Fruit fly (Drosophila melanogaster) whole organism, embryonic: ENCODE results near the gene Hsp110.

Experiments
- Ada2b ChIP-seq: fragments of 200-800 bp; sonication (Bioruptor generic); IDR thresholded peaks from 2 replicates; pipeline ENCODE4 v1.3.6; 2022; ENCODE audit warnings: missing biosample characterization, missing genetic modification characterization
- Atf-2 ChIP-seq: fragments of 200-800 bp; sonication (Bioruptor generic); optimal IDR thresholded peaks from 2 replicates; lab custom pipeline; 2016; ENCODE audit warnings: missing biosample characterization, missing genetic modification characterization
- Blimp-1 ChIP-seq: fragments of 200-800 bp; sonication (Bioruptor generic); optimal IDR thresholded peaks from 3 replicates; lab custom pipeline; 2018; ENCODE audit warnings: missing biosample characterization, missing genetic modification characterization, mild to moderate bottlenecking, moderate library complexity, missing genetic modification reagents
- CG12236 ChIP-seq: fragments of 200-800 bp; sonication (Bioruptor generic); optimal IDR thresholded peaks from 2 replicates; lab custom pipeline; 2016; ENCODE audit warnings: missing biosample characterization, missing genetic modification characterization
- CG12391 ChIP-seq: fragments of 200-800 bp; sonication (Bioruptor generic); optimal IDR thresholded peaks from 3 replicates; lab custom pipeline; 2018; ENCODE audit warnings: missing biosample characterization, mild to moderate bottlenecking, missing genetic modification characterization, moderate library complexity
- CG14014 ChIP-seq: fragments of 200-800 bp; sonication (Bioruptor generic); IDR thresholded peaks from 2 replicates; pipeline ENCODE4 v1.3.6; 2022; ENCODE audit warnings: missing biosample characterization, missing genetic modification characterization
- CG14710 ChIP-seq: fragments of 200-800 bp; sonication (Bioruptor generic); optimal IDR thresholded peaks from 3 replicates; lab custom pipeline; 2019; ENCODE audit warnings: missing biosample characterization, mild to moderate bottlenecking, missing genetic modification characterization, moderate library complexity
- CG17568 ChIP-seq: fragments of 200-800 bp; sonication (Bioruptor generic); optimal IDR thresholded peaks from 2 replicates; lab custom pipeline; 2018; ENCODE audit warnings: missing biosample characterization, mild to moderate bottlenecking, missing genetic modification characterization, moderate library complexity
- CG17612 ChIP-seq: fragments of 200-800 bp; sonication (Bioruptor generic); IDR thresholded peaks from 2 replicates; pipeline ENCODE4 v1.3.6; 2022; ENCODE audit warnings: missing biosample characterization, missing genetic modification characterization
- CG18262 ChIP-seq: fragments of 200-800 bp; optimal IDR thresholded peaks from 3 replicates; lab custom pipeline; 2019; ENCODE audit warnings: missing biosample characterization, mild to moderate bottlenecking, missing genetic modification characterization, moderate library complexity
- CG18599 ChIP-seq: fragments of 200-800 bp; sonication (Bioruptor generic); optimal IDR thresholded peaks from 3 replicates; lab custom pipeline; 2017; ENCODE audit warnings: missing biosample characterization, missing genetic modification characterization, mild to moderate bottlenecking, moderate library complexity, missing genetic modification reagents
- CG2129 ChIP-seq: fragments of 200-800 bp; sonication (Bioruptor generic); IDR thresholded peaks from 2 replicates; pipeline ENCODE4 v1.3.6; 2022; ENCODE audit warnings: missing biosample characterization, missing genetic modification characterization; ENCODE audit not compliant: partially characterized antibody
- CG2712 ChIP-seq: fragments of 200-800 bp; optimal IDR thresholded peaks from 3 replicates; lab custom pipeline; 2019; ENCODE audit warnings: missing biosample characterization, mild to moderate bottlenecking, missing genetic modification characterization, moderate library complexity
- CG32767 ChIP-seq: fragments of 200-800 bp; sonication (Bioruptor generic); IDR thresholded peaks from 2 replicates; pipeline ENCODE4 v1.3.6; 2022; ENCODE audit warnings: missing biosample characterization, missing genetic modification characterization
- CG32772 ChIP-seq: fragments of 200-800 bp; sonication (Bioruptor generic); IDR thresholded peaks from 2 replicates; pipeline ENCODE4 v1.3.6; 2022; ENCODE audit warnings: missing biosample characterization, missing genetic modification characterization
- CG33213 ChIP-seq: fragments of 200-800 bp; sonication (Bioruptor generic); optimal IDR thresholded peaks from 3 replicates; lab custom pipeline; 2016; ENCODE audit warnings: missing biosample characterization, missing genetic modification characterization
- CG3407 ChIP-seq: fragments of 200-800 bp; sonication (Bioruptor generic); optimal IDR thresholded peaks from 2 replicates; lab custom pipeline; 2018; ENCODE audit warnings: missing biosample characterization, mild to moderate bottlenecking, missing genetic modification characterization
- CG3838 ChIP-seq: fragments of 200-800 bp; sonication (Bioruptor generic); optimal IDR thresholded peaks from 3 replicates; lab custom pipeline; 2016; ENCODE audit warnings: missing biosample characterization, missing genetic modification characterization
- CG3995 ChIP-seq: fragments of 200-800 bp; sonication (Bioruptor generic); optimal IDR thresholded peaks from 3 replicates; lab custom pipeline; 2016; ENCODE audit warnings: missing biosample characterization, missing genetic modification characterization
- CG4707 ChIP-seq: fragments of 200-800 bp; sonication (Bioruptor generic); optimal IDR thresholded peaks from 2 replicates; lab custom pipeline; 2018; ENCODE audit warnings: missing biosample characterization, mild to moderate bottlenecking, missing genetic modification characterization, moderate library complexity
- CG6654 ChIP-seq: fragments of 200-800 bp; sonication (Bioruptor generic); optimal IDR thresholded peaks from 2 replicates; lab custom pipeline; 2017; ENCODE audit warnings: missing biosample characterization, mild to moderate bottlenecking, missing genetic modification characterization
- CG6854 ChIP-seq: fragments of 200-800 bp; sonication (Bioruptor generic); optimal IDR thresholded peaks from 3 replicates; lab custom pipeline; 2017; ENCODE audit warnings: missing biosample characterization, mild to moderate bottlenecking, missing genetic modification characterization
- CG7928 ChIP-seq: fragments of 200-800 bp; sonication (Bioruptor generic); optimal IDR thresholded peaks from 2 replicates; lab custom pipeline; 2017; ENCODE audit warnings: missing biosample characterization, mild to moderate bottlenecking, missing genetic modification characterization
- CG7963 ChIP-seq: fragments of 200-800 bp; sonication (Bioruptor generic); IDR thresholded peaks from 3 replicates; pipeline ENCODE4 v1.3.6; 2022; ENCODE audit warnings: missing biosample characterization, missing genetic modification characterization; ENCODE audit not compliant: partially characterized antibody
- CG9437 ChIP-seq: fragments of 200-800 bp; sonication (Bioruptor generic); optimal IDR thresholded peaks from 2 replicates; lab custom pipeline; 2018; ENCODE audit warnings: missing biosample characterization, mild to moderate bottlenecking, missing genetic modification characterization
- Dll ChIP-seq: fragments of 200-800 bp; sonication (Bioruptor generic); IDR thresholded peaks from 4 replicates; pipeline ENCODE4 v1.3.6; 2022; ENCODE audit warnings: missing biosample characterization, missing genetic modification characterization; ENCODE audit not compliant: partially characterized antibody
- Dp ChIP-seq: fragments of 200-800 bp; sonication (Bioruptor generic); optimal IDR thresholded peaks from 2 replicates; lab custom pipeline; 2018; ENCODE audit warnings: missing biosample characterization, mild to moderate bottlenecking, missing genetic modification characterization, moderate library complexity
- H15 ChIP-seq: fragments of 200-800 bp; sonication (Bioruptor generic); IDR thresholded peaks from 3 replicates; pipeline ENCODE4 v1.3.6; 2022; ENCODE audit warnings: missing biosample characterization, missing genetic modification characterization
- Hand ChIP-seq: fragments of 200-800 bp; sonication (Bioruptor generic); optimal IDR thresholded peaks from 2 replicates; lab custom pipeline; 2017; ENCODE audit warnings: mild to moderate bottlenecking, missing biosample characterization, missing genetic modification reagents, missing genetic modification characterization
- HmgZ ChIP-seq: fragments of 200-800 bp; sonication (Bioruptor generic); optimal IDR thresholded peaks from 2 replicates; lab custom pipeline; 2018; ENCODE audit warnings: missing biosample characterization, mild to moderate bottlenecking, missing genetic modification characterization
- Kr ChIP-seq: fragments of 200-800 bp; sonication (Bioruptor generic); optimal IDR thresholded peaks from 2 replicates; lab custom pipeline; 2017; ENCODE audit warnings: missing biosample characterization, mild to moderate bottlenecking, missing genetic modification characterization
- NC2α ChIP-seq: fragments of 200-800 bp; sonication (Bioruptor generic); optimal IDR thresholded peaks from 2 replicates; lab custom pipeline; 2016; ENCODE audit warnings: missing biosample characterization, missing genetic modification characterization
- Nf-YB ChIP-seq: fragments of 200-800 bp; sonication (Bioruptor generic); optimal IDR thresholded peaks from 3 replicates; lab custom pipeline; 2019; ENCODE audit warnings: missing biosample characterization, mild to moderate bottlenecking, missing genetic modification characterization, moderate library complexity
- Rfx ChIP-seq: fragments of 200-800 bp; sonication (Bioruptor generic); IDR thresholded peaks from 2 replicates; pipeline ENCODE4 v1.3.6; 2022; ENCODE audit warnings: missing biosample characterization, missing genetic modification characterization
- Six4 ChIP-seq: fragments of 200-800 bp; sonication (Bioruptor generic); optimal IDR thresholded peaks from 2 replicates; lab custom pipeline; 2016; ENCODE audit warnings: missing biosample characterization, missing genetic modification characterization
- Sry-δ ChIP-seq: fragments of 200-800 bp; sonication (Bioruptor generic); optimal IDR thresholded peaks from 2 replicates; lab custom pipeline; 2016; ENCODE audit warnings: missing biosample characterization, missing genetic modification characterization
- Taf1 ChIP-seq: fragments of 200-800 bp; sonication (Bioruptor generic); IDR thresholded peaks from 2 replicates; pipeline ENCODE4 v1.3.6; 2022; ENCODE audit warnings: missing biosample characterization, missing genetic modification characterization
- ab ChIP-seq: fragments of 200-800 bp; sonication (Bioruptor generic); optimal IDR thresholded peaks from 2 replicates; lab custom pipeline; 2016; ENCODE audit warnings: missing biosample characterization, missing genetic modification characterization
- bigmax ChIP-seq: fragments of 200-800 bp; sonication (Bioruptor generic); optimal IDR thresholded peaks from 2 replicates; lab custom pipeline; 2018; ENCODE audit warnings: missing biosample characterization, mild to moderate bottlenecking, missing genetic modification characterization
- corto ChIP-seq: fragments of 200-800 bp; sonication (Bioruptor generic); optimal IDR thresholded peaks from 2 replicates; lab custom pipeline; 2016; ENCODE audit warnings: missing biosample characterization, mild to moderate bottlenecking, missing genetic modification characterization, moderate library complexity
- eyg ChIP-seq: fragments of 200-800 bp; sonication (Bioruptor generic); optimal IDR thresholded peaks from 3 replicates; lab custom pipeline; 2016; ENCODE audit warnings: missing biosample characterization, missing genetic modification characterization
- inv ChIP-seq: fragments of 200-800 bp; sonication (Bioruptor generic); IDR thresholded peaks from 2 replicates; pipeline ENCODE4 v1.3.6; 2022; ENCODE audit warnings: missing biosample characterization, missing genetic modification characterization; ENCODE audit not compliant: partially characterized antibody
- lola ChIP-seq, 3 experiments: fragments of >200 bp in 2 of 3; fragments of 200-800 bp in 1 of 3; sonication (Bioruptor generic) in 1 of 3; optimal IDR thresholded peaks; 2 replicates each; lab custom pipeline; 2017 to 2019; ENCODE audit warnings: missing biosample characterization in 3 of 3, missing genetic modification characterization in 3 of 3, mild to moderate bottlenecking in 1 of 3, moderate library complexity in 1 of 3
- pros ChIP-seq: fragments of 200-800 bp; sonication (Bioruptor generic); optimal IDR thresholded peaks from 3 replicates; lab custom pipeline; 2019; ENCODE audit warnings: missing biosample characterization, mild to moderate bottlenecking, missing genetic modification characterization, moderate library complexity
- pzg ChIP-seq: fragments of 200-800 bp; sonication (Bioruptor generic); optimal IDR thresholded peaks from 3 replicates; lab custom pipeline; 2018; ENCODE audit warnings: missing biosample characterization, mild to moderate bottlenecking, missing genetic modification characterization, moderate library complexity
- so ChIP-seq: fragments of 200-800 bp; sonication (Bioruptor generic); IDR thresholded peaks from 3 replicates; pipeline ENCODE4 v1.3.6; 2022; ENCODE audit warnings: missing biosample characterization, missing genetic modification characterization
- sug ChIP-seq: fragments of 200-800 bp; optimal IDR thresholded peaks from 2 replicates; lab custom pipeline; 2019; ENCODE audit warnings: missing biosample characterization, mild to moderate bottlenecking, missing genetic modification characterization, moderate library complexity
- tll ChIP-seq, 2 experiments: fragments of 200-800 bp in 1 of 2; fragments of >200 bp in 1 of 2; sonication (Bioruptor generic) in 1 of 2; optimal IDR thresholded peaks; 2 replicates each; lab custom pipeline; 2017 to 2019; ENCODE audit warnings: missing biosample characterization in 2 of 2, missing genetic modification characterization in 2 of 2, mild to moderate bottlenecking in 1 of 2, moderate library complexity in 1 of 2
- usp ChIP-seq: fragments of >200 bp; optimal IDR thresholded peaks from 2 replicates; lab custom pipeline; 2017; ENCODE audit warnings: missing biosample characterization, missing genetic modification characterization

The Hsp110 gene

dm6 chr3L:14004963-14005458, 31.8 kb upstream of the Hsp110 start (continued):
- TF ChIP-seq CG7963 (GFP tag; lab: Robert Waterston, UW) = no peak
- peak; percentile 93 for TF ChIP-seq eyg (GFP tag; lab: Kevin White, UChicago)
- peak; percentile 74 for TF ChIP-seq Nf-YB
- TF ChIP-seq sug = peak; percentile 93
- TF ChIP-seq Sry-δ = peak; percentile 73
- peak; percentile 76 for TF ChIP-seq Taf1 (GFP tag; lab: Robert Waterston, UW)
- peak; percentile 7 for TF ChIP-seq pzg (GFP tag; lab: Kevin White, UChicago)
- peak; percentile 96 for TF ChIP-seq ab (GFP tag; lab: Kevin White, UChicago)
- peak; percentile 65 for TF ChIP-seq CG3995 (GFP tag; lab: Kevin White, UChicago)
- peak; percentile 94 for TF ChIP-seq CG33213 (GFP tag; lab: Kevin White, UChicago)
- TF ChIP-seq CG3838 (GFP tag; lab: Kevin White, UChicago) = peak; percentile 82
- TF ChIP-seq CG14014 (GFP tag; lab: Robert Waterston, UW) = peak; percentile 96
- no peak for TF ChIP-seq usp (GFP tag; lab: Kevin White, UChicago)
- TF ChIP-seq CG2712 (tag; lab: Kevin White, UChicago) = peak; percentile 79
- peak; percentile 76 for TF ChIP-seq Hand (GFP tag; lab: Kevin White, UChicago)
- peak; percentile 93 for TF ChIP-seq CG3407 (GFP tag; lab: Kevin White, UChicago)
- peak; percentile 95 for TF ChIP-seq Atf-2
- peak; percentile 84 for TF ChIP-seq CG4707 (GFP tag; lab: Kevin White, UChicago)
- peak; percentile 72 for TF ChIP-seq CG7928 (GFP tag; lab: Kevin White, UChicago)
- no peak for TF ChIP-seq CG17568
- peak; percentile 87 for TF ChIP-seq CG6854 (GFP tag; lab: Kevin White, UChicago)
- TF ChIP-seq CG32767 = peak; percentile 93
- peak; percentile 91 for TF ChIP-seq corto (GFP tag; lab: Kevin White, UChicago)
- TF ChIP-seq Kr (GFP tag; lab: Kevin White, UChicago) = no peak
- TF ChIP-seq H15 = peak; percentile 96
- TF ChIP-seq Blimp-1 (GFP tag; lab: Kevin White, UChicago) = peak; percentile 94
- peak; percentile 95 for TF ChIP-seq CG32772 (GFP tag; lab: Robert Waterston, UW)
- peak; percentile 96 for TF ChIP-seq CG18599 (GFP tag; lab: Kevin White, UChicago)
- TF ChIP-seq Dp (GFP tag; lab: Kevin White, UChicago) = peak; percentile 38
- peak in 1 of 3 experiments; percentile 77 for TF ChIP-seq lola (GFP tag; optimal IDR thresholded peaks at IDR 0.05; lab: Kevin White, UChicago)
- TF ChIP-seq CG18262 (tag; lab: Kevin White, UChicago) = peak; percentile 76
- peak; percentile 93 for TF ChIP-seq Six4 (GFP tag; lab: Kevin White, UChicago)
- TF ChIP-seq CG9437 (GFP tag; lab: Kevin White, UChicago) = peak; percentile 89
- TF ChIP-seq Rfx (GFP tag; lab: Robert Waterston, UW) = peak; percentile 94
- TF ChIP-seq pros = peak; percentile 50
- TF ChIP-seq Ada2b (GFP tag; lab: Robert Waterston, UW) = peak; percentile 97
- TF ChIP-seq CG12391 (tag; lab: Kevin White, UChicago) = peak; percentile 94
- peak; percentile 85 for TF ChIP-seq CG17612 (GFP tag; lab: Robert Waterston, UW)
- TF ChIP-seq CG6654 (GFP tag; lab: Kevin White, UChicago) = peak; percentile 83
- peak; percentile 88 for TF ChIP-seq CG12236
- no peak for TF ChIP-seq Dll (GFP tag; lab: Robert Waterston, UW)
- peak; percentile 95 for TF ChIP-seq so
- TF ChIP-seq inv (GFP tag; lab: Robert Waterston, UW) = peak; percentile 39; the same call in 1 of the 2 replicates
- peak; percentile 95 for TF ChIP-seq HmgZ (tag; lab: Kevin White, UChicago)
- peak; percentile 33 for TF ChIP-seq bigmax (GFP tag; lab: Kevin White, UChicago)
- peak; percentile 85 for TF ChIP-seq CG14710 (tag; lab: Kevin White, UChicago)
- peak; percentile 88 for TF ChIP-seq NC2α (GFP tag; lab: Kevin White, UChicago)
- no peak for TF ChIP-seq CG2129 (GFP tag; lab: Robert Waterston, UW)
- TF ChIP-seq tll (GFP tag; optimal IDR thresholded peaks at IDR 0.05; lab: Kevin White, UChicago) = no peak
